Worm (Caenorhabditis elegans): ENCODE results near the gene Y105C5A.12.

- TF ChIP-seq fax-1 (tag; optimal IDR thresholded peaks at IDR 0.05), result no peak
- no peak for TF ChIP-seq Y22D7AL.16 (tag; optimal IDR thresholded peaks at IDR 0.05)
These were observed 37.4 kb downstream of the Y105C5A.12 start for ce11 chrIV:15604194-15604593.
